Worm (Caenorhabditis elegans) whole organism, young adult: ENCODE results near the gene mif-1.

Source experiments
- B0019.2 ChIP-seq: fragments of 200-800 bp; sonication (Bioruptor generic); conservative IDR thresholded peaks from 2 replicates; pipeline ENCODE4 v1.3.6; 2022; ENCODE audit warnings: missing genetic modification reagents, missing genetic modification characterization, missing compliant biosample characterization
- C17E4.6 ChIP-seq: fragments of 200-800 bp; sonication (Bioruptor generic); IDR thresholded peaks from 2 replicates; pipeline ENCODE4 v1.3.6; 2022; ENCODE audit warnings: missing genetic modification reagents, missing genetic modification characterization, missing compliant biosample characterization
- F10E7.11 ChIP-seq: sonication (generic microtip); optimal IDR thresholded peaks from 2 replicates; lab custom pipeline; 2017; ENCODE audit warnings: mild to moderate bottlenecking, missing genetic modification characterization, moderate library complexity, missing compliant biosample characterization
- F23B12.7 ChIP-seq: sonication (generic microtip); optimal IDR thresholded peaks from 2 replicates; lab custom pipeline; 2017; ENCODE audit warnings: missing genetic modification characterization, mild to moderate bottlenecking, missing compliant biosample characterization, antibody characterized with exemption, moderate library complexity; ENCODE audit not compliant: insufficient read depth
- K12H6.12 ChIP-seq: fragments of 200-800 bp; sonication (Bioruptor generic); optimal IDR thresholded peaks from 2 replicates; lab custom pipeline; 2018; ENCODE audit warnings: mild to moderate bottlenecking, missing genetic modification characterization, missing compliant biosample characterization
- T07F8.4 ChIP-seq: sonication (generic microtip); optimal IDR thresholded peaks from 2 replicates; lab custom pipeline; 2016; ENCODE audit warnings: mild to moderate bottlenecking, missing genetic modification characterization, moderate library complexity, missing compliant biosample characterization
- Y79H2A.3 ChIP-seq: fragments of 200-800 bp; sonication (Bioruptor generic); conservative IDR thresholded peaks from 2 replicates; pipeline ENCODE4 v1.3.6; 2022; ENCODE audit warnings: missing genetic modification reagents, missing genetic modification characterization, missing compliant biosample characterization
- ZK185.1 ChIP-seq: sonication (generic microtip); optimal IDR thresholded peaks from 2 replicates; lab custom pipeline; 2016; ENCODE audit warnings: mild to moderate bottlenecking, missing genetic modification characterization, missing compliant biosample characterization; ENCODE audit not compliant: poor library complexity, severe bottlenecking
- aptf-3 ChIP-seq: fragments of 200-800 bp; sonication (Bioruptor generic); IDR thresholded peaks from 2 replicates; pipeline ENCODE4 v1.3.6; 2022; ENCODE audit warnings: missing genetic modification characterization, missing compliant biosample characterization
- ccch-3 ChIP-seq: fragments of 200-800 bp; sonication (Bioruptor generic); optimal IDR thresholded peaks from 2 replicates; lab custom pipeline; 2018; ENCODE audit warnings: mild to moderate bottlenecking, missing genetic modification characterization, missing compliant biosample characterization
- cebp-1 ChIP-seq, 2 experiments: fragments of 200-800 bp in 1 of 2; sonication (Bioruptor generic) in 1 of 2; sonication (generic microtip) in 1 of 2; IDR thresholded peaks in 1 of 2; optimal IDR thresholded peaks in 1 of 2; 2 replicates each; pipeline versions ENCODE4 v1.3.6 to Lab custom; 2017 to 2022; ENCODE audit warnings: missing compliant biosample characterization in 2 of 2, missing genetic modification characterization in 2 of 2, mild to moderate bottlenecking in 1 of 2, missing genetic modification reagents in 1 of 2, moderate library complexity in 1 of 2
- cebp-2 ChIP-seq: fragments of 200-800 bp; sonication (Bioruptor generic); IDR thresholded peaks from 2 replicates; pipeline ENCODE4 v1.3.6; 2022; ENCODE audit warnings: missing genetic modification characterization, missing compliant biosample characterization
- ceh-27 ChIP-seq: fragments of 200-800 bp; sonication (Bioruptor generic); optimal IDR thresholded peaks from 2 replicates; lab custom pipeline; 2018; ENCODE audit warnings: mild to moderate bottlenecking, missing genetic modification characterization, moderate library complexity, missing compliant biosample characterization
- ceh-58 ChIP-seq: fragments of 200-800 bp; sonication (Bioruptor generic); IDR thresholded peaks from 2 replicates; pipeline ENCODE4 v1.3.6; 2022; ENCODE audit warnings: missing genetic modification characterization, missing compliant biosample characterization
- die-1 ChIP-seq: sonication (generic microtip); optimal IDR thresholded peaks from 2 replicates; lab custom pipeline; 2016; ENCODE audit warnings: missing genotype, mild to moderate bottlenecking, missing genetic modification characterization, missing compliant biosample characterization
- fkh-3 ChIP-seq: sonication (generic microtip); optimal IDR thresholded peaks from 2 replicates; lab custom pipeline; 2016; ENCODE audit warnings: mild to moderate bottlenecking, missing genetic modification characterization, missing compliant biosample characterization
- him-1 ChIP-seq: sonication (generic microtip); optimal IDR thresholded peaks from 2 replicates; lab custom pipeline; 2016; ENCODE audit warnings: missing genotype, missing genetic modification reagents, missing genetic modification characterization, missing compliant biosample characterization
- hlh-26 ChIP-seq: fragments of 200-800 bp; sonication (Bioruptor generic); conservative IDR thresholded peaks from 2 replicates; pipeline ENCODE4 v1.3.6; 2022; ENCODE audit warnings: missing genetic modification reagents, missing genetic modification characterization, missing compliant biosample characterization
- hmg-1.2 ChIP-seq: fragments of 200-800 bp; sonication (Bioruptor generic); IDR thresholded peaks from 2 replicates; pipeline ENCODE4 v1.3.6; 2022; ENCODE audit warnings: missing genetic modification reagents, missing genetic modification characterization, missing compliant biosample characterization
- lsl-1 ChIP-seq: fragments of 200-800 bp; sonication (Bioruptor generic); optimal IDR thresholded peaks from 2 replicates; lab custom pipeline; 2018; ENCODE audit warnings: mild to moderate bottlenecking, missing genetic modification characterization, moderate library complexity, missing compliant biosample characterization
- madf-6 ChIP-seq: fragments of 200-800 bp; sonication (Bioruptor generic); IDR thresholded peaks from 2 replicates; pipeline ENCODE4 v1.3.6; 2022; ENCODE audit warnings: missing genetic modification reagents, missing genetic modification characterization, missing compliant biosample characterization
- madf-8 ChIP-seq: fragments of 200-800 bp; sonication (Bioruptor generic); conservative IDR thresholded peaks from 2 replicates; pipeline ENCODE4 v1.3.6; 2022; ENCODE audit warnings: missing genetic modification reagents, missing genetic modification characterization, missing compliant biosample characterization
- nfyb-1 ChIP-seq: fragments of 200-800 bp; sonication (Bioruptor generic); IDR thresholded peaks from 2 replicates; pipeline ENCODE4 v1.3.6; 2022; ENCODE audit warnings: missing genetic modification reagents, missing genetic modification characterization, missing compliant biosample characterization
- nhr-120 ChIP-seq: fragments of 200-800 bp; sonication (Bioruptor generic); IDR thresholded peaks from 2 replicates; pipeline ENCODE4 v1.3.6; 2022; ENCODE audit warnings: missing genetic modification characterization, missing compliant biosample characterization
- nhr-179 ChIP-seq: sonication (generic microtip); optimal IDR thresholded peaks from 2 replicates; lab custom pipeline; 2016; ENCODE audit warnings: mild to moderate bottlenecking, missing genetic modification characterization, missing compliant biosample characterization
- rcor-1 ChIP-seq: fragments of 200-800 bp; sonication (Bioruptor generic); IDR thresholded peaks from 2 replicates; pipeline ENCODE4 v1.3.6; 2022; ENCODE audit warnings: missing genetic modification reagents, missing genetic modification characterization, missing compliant biosample characterization
- sea-2 ChIP-seq: fragments of 200-800 bp; sonication (Bioruptor generic); IDR thresholded peaks from 2 replicates; pipeline ENCODE4 v1.3.6; 2022; ENCODE audit warnings: missing genetic modification characterization, missing compliant biosample characterization
- snpc-3.4 ChIP-seq: sonication (generic microtip); optimal IDR thresholded peaks from 2 replicates; lab custom pipeline; 2017; ENCODE audit warnings: missing genetic modification characterization, mild to moderate bottlenecking, missing compliant biosample characterization, antibody characterized with exemption, moderate library complexity, missing genotype, missing genetic modification reagents
- unc-62 ChIP-seq: fragments of 150-350 bp; optimal IDR thresholded peaks from 2 replicates; lab custom pipeline; 2014; ENCODE audit warnings: missing biosample characterization, missing genetic modification reagents, missing genetic modification characterization
- xnd-1 ChIP-seq: sonication (generic microtip); optimal IDR thresholded peaks from 2 replicates; lab custom pipeline; 2016; ENCODE audit warnings: missing genotype, missing genetic modification reagents, missing genetic modification characterization, missing compliant biosample characterization
- zfh-2 ChIP-seq: fragments of 200-800 bp; sonication (Bioruptor generic); conservative IDR thresholded peaks from 2 replicates; pipeline ENCODE4 v1.3.6; 2022; ENCODE audit warnings: missing genetic modification reagents, missing genetic modification characterization, missing compliant biosample characterization
- zim-3 ChIP-seq: sonication (generic microtip); optimal IDR thresholded peaks from 2 replicates; lab custom pipeline; 2017; ENCODE audit warnings: mild to moderate bottlenecking, missing genetic modification characterization, moderate library complexity, missing compliant biosample characterization
- ztf-18 ChIP-seq: sonication (generic microtip); optimal IDR thresholded peaks from 2 replicates; lab custom pipeline; 2016; ENCODE audit warnings: missing genotype, mild to moderate bottlenecking, missing genetic modification characterization, missing compliant biosample characterization

mif-1 gene

ce11 chrIII:11848317-11848716, 365 bp downstream of the mif-1 start (continued):
- TF ChIP-seq ZK185.1 (tag; lab: Kevin White, UChicago), result no peak

ce11 chrIII:11849590-11849989, 1.6 kb downstream of the mif-1 start:
- TF ChIP-seq him-1 (no peak), cebp-1 (GFP tag; IDR thresholded peaks at IDR 0.05; lab: Robert Waterston, UW) (no peak), cebp-1 (tag; optimal IDR thresholded peaks at IDR 0.05; lab: Kevin White, UChicago) (peak; percentile 63), ztf-18 (no peak), ceh-58 (GFP tag; lab: Robert Waterston, UW) (no peak), sea-2 (GFP tag; lab: Robert Waterston, UW) (no peak), Y79H2A.3 (0 out of 2 replicates have a peak, but pooled peaks have one; percentile 35), madf-6 (peak; percentile 21; the same call in 1 of the 2 replicates)
- TF ChIP-seq, all 124 proteins: peak for 3

DNA sequence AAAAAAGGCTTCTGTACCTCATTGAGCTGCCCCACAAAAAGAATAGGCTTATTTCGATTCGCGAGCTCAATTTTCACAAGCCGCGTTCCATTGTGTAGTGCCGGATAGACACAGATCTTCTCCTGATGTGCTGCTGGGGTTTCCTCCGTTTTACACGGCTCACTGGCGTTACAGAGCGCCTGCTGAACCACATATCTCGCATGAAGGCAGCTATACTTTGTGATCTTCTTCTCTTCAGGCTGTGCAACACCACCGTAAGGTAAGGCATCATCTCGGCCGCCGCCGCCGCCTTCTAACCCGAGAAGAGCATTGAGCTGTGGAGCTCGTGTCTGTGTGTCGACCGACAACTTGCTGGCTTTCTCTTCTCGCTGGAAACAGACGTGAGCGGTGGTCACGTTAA, 5.6 kb downstream of the mif-1 start:
- TF ChIP-seq zfh-2 (peak; percentile 60; the same call in 1 of the 2 replicates), ztf-18 (no peak)

DNA sequence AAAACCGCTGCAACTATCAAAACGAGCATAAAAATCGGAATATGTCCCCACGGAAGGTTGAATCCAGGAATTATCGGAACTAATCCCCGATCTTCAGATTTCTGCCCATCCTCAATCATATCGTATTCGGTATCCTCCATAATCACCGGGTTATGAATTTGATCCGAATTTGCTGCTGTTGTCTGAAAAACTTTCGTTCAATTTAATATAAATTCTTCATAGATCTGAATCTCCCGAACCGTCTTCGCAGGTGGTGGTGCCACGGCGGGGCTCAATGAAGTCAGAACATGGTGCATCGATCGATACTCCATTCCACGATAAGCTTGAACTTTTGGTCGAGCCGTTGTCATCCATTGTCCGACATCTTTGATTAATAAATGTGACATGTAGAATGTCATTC, 8.9 kb downstream of the mif-1 start:
- TF ChIP-seq madf-8 (GFP tag; lab: Robert Waterston, UW) (no peak), F23B12.7 (tag; lab: Kevin White, UChicago) (no peak), nfyb-1 (GFP tag; lab: Robert Waterston, UW) (no peak), lsl-1 (no peak), C17E4.6 (no peak), nhr-120 (GFP tag; lab: Robert Waterston, UW) (no peak), ceh-27 (no peak), nhr-179 (tag; lab: Kevin White, UChicago) (no peak), ccch-3 (no peak), cebp-2 (GFP tag; lab: Robert Waterston, UW) (no peak)

DNA sequence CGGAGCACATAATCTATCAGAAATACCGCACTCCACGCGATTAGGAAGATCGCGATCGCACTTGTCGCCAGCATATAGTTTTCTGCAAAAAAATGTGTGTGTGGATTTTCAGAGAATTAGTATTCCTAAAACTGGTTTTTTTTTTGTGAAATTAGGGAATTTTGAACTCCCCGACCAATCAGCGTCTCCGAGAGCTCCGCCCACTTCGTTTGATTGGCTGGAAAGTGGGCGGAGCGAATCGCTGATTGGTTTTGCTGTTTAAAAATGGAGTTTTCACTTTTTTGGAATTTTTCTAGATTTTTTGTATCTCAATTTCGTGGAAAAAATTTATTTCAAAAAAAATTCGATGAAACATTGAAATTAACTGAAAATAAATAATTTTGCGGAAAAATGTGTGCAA, 13.2 kb downstream of the mif-1 start:
- TF ChIP-seq nfyb-1 (GFP tag; lab: Robert Waterston, UW) (peak; percentile 52), hmg-1.2 (GFP tag; lab: Robert Waterston, UW) (no peak)
- TF ChIP-seq, all 124 proteins: peak for 1

- TF ChIP-seq die-1 (tag; lab: Kevin White, UChicago) (no peak), F10E7.11 (tag; lab: Kevin White, UChicago) (no peak), B0019.2 (GFP tag; lab: Robert Waterston, UW) (no peak), T07F8.4 (tag; lab: Kevin White, UChicago) (no peak), snpc-3.4 (tag; lab: Kevin White, UChicago) (no peak), zim-3 (no peak), rcor-1 (GFP tag; lab: Robert Waterston, UW) (no peak), aptf-3 (GFP tag; lab: Robert Waterston, UW) (no peak), xnd-1 (tag; lab: Kevin White, UChicago) (no peak), K12H6.12 (tag; lab: Kevin White, UChicago) (no peak), fkh-3 (no peak), unc-62 (GFP tag; lab: Kevin White, UChicago) (no peak), hlh-26 (no peak)
Observed at ce11 chrIII:11862149-11862548, 14.2 kb downstream of the mif-1 start, which contains the start of gene Y56A3A.2. TSS of gene Y56A3A.2 (minus strand) at chrIII:11862249.
